Worm (Caenorhabditis elegans) whole organism, late embryonic: ENCODE measurements around the gene vha-2.

Experiments
- ama-1 ChIP-seq: fragments of 150-350 bp; optimal IDR thresholded peaks from 2 replicates; lab custom pipeline; 2014
- ceh-24 ChIP-seq: sonication (generic microtip); optimal IDR thresholded peaks from 2 replicates; lab custom pipeline; 2016; ENCODE audit warnings: mild to moderate bottlenecking, missing genetic modification characterization, missing compliant biosample characterization
- fkh-10 ChIP-seq: fragments of 150-350 bp; optimal IDR thresholded peaks from 2 replicates; lab custom pipeline; 2014; ENCODE audit warnings: missing biosample characterization, missing genetic modification reagents, missing genetic modification characterization
- nhr-11 ChIP-seq: fragments of 150-350 bp; optimal IDR thresholded peaks from 2 replicates; lab custom pipeline; 2014; ENCODE audit warnings: missing biosample characterization, missing genetic modification characterization
- nhr-232 ChIP-seq: sonication (generic microtip); optimal IDR thresholded peaks from 2 replicates; lab custom pipeline; 2016; ENCODE audit warnings: missing genetic modification characterization, missing compliant biosample characterization
- pat-9 ChIP-seq: fragments of 200-800 bp; sonication (Bioruptor generic); optimal IDR thresholded peaks from 2 replicates; lab custom pipeline; 2018; ENCODE audit warnings: mild to moderate bottlenecking, missing genetic modification characterization, moderate library complexity, missing compliant biosample characterization
- rnt-1 ChIP-seq: sonication (generic microtip); optimal IDR thresholded peaks from 2 replicates; lab custom pipeline; 2016; ENCODE audit warnings: missing genetic modification characterization, missing compliant biosample characterization
- sox-4 ChIP-seq: sonication (generic microtip); optimal IDR thresholded peaks from 2 replicates; lab custom pipeline; 2017; ENCODE audit warnings: mild to moderate bottlenecking, missing genetic modification characterization, inconsistent platforms, missing compliant biosample characterization
- tbx-2 ChIP-seq: sonication (generic microtip); optimal IDR thresholded peaks from 2 replicates; lab custom pipeline; 2016; ENCODE audit warnings: missing genetic modification characterization, missing compliant biosample characterization
- unc-55 ChIP-seq: sonication (generic microtip); optimal IDR thresholded peaks from 2 replicates; lab custom pipeline; 2017; ENCODE audit warnings: missing biosample characterization, missing genetic modification reagents, missing genetic modification characterization
- unc-86 ChIP-seq: sonication (generic microtip); optimal IDR thresholded peaks from 2 replicates; lab custom pipeline; 2016; ENCODE audit warnings: missing genetic modification characterization, missing compliant biosample characterization

DNA sequence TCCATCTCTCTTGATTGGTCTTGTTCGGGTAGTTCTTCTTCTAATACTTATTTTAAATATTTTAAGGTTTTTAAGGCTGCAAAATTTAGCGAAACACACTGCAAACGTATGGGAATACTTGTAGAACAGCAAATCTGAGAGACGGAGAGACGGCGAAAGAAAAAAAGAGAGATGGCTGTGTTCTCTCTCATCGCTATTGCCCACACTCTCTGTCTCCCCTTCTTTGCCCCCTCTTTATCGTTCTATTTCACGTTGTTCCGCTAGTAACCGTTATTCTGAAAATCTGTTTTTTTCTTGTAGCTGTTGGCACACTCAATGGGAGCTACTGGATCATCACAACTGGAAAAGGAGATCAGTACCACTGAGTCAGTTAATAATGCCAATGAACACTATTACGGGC is 5.6 kb upstream of the vha-2 start, which contains the start of gene usp-46:
- no peak for TF ChIP-seq ceh-24
- TF ChIP-seq nhr-11 (tag; lab: Kevin White, UChicago) = no peak
- no peak for TF ChIP-seq sox-4
- no peak for TF ChIP-seq ama-1 (lab: Kevin White, UChicago)
- no peak for TF ChIP-seq unc-55 (GFP tag; lab: Kevin White, UChicago)
- TF ChIP-seq rnt-1 (tag; lab: Kevin White, UChicago) = no peak
- TF ChIP-seq fkh-10 (GFP tag; lab: Kevin White, UChicago) = no peak
- TF ChIP-seq nhr-232 (tag; lab: Kevin White, UChicago) = no peak
- no peak for TF ChIP-seq unc-86 (tag; lab: Kevin White, UChicago)
- no peak for TF ChIP-seq tbx-2
- no peak for TF ChIP-seq pat-9
